Fruit fly (Drosophila melanogaster): Measurements from ENCODE around the gene bif.

Gene bif

dm6 chrX:11687666-11688492, 9.1 kb downstream of the bif start:
- TF ChIP-seq CG17829 (tag; optimal IDR thresholded peaks at IDR 0.05) (no peak), MESR4 (GFP tag; optimal IDR thresholded peaks at IDR 0.05) (no peak), CG2202 (tag; optimal IDR thresholded peaks at IDR 0.05) (no peak), CG17612 (GFP tag; IDR thresholded peaks at IDR 0.05) (no peak), CG14667 (GFP tag; IDR thresholded peaks at IDR 0.05) (no peak), Hr51 (GFP tag; optimal IDR thresholded peaks at IDR 0.05) (no peak), amos (GFP tag; IDR thresholded peaks at IDR 0.05; ENCODE audit: partially characterized antibody) (no peak), cg (GFP tag; optimal IDR thresholded peaks at IDR 0.05) (peak; percentile 66), ems (GFP tag; optimal IDR thresholded peaks at IDR 0.05) (no peak), jing (GFP tag; optimal IDR thresholded peaks at IDR 0.05) (no peak), sr (GFP tag; IDR thresholded peaks at IDR 0.05) (no peak), CG10366 (GFP tag; IDR thresholded peaks at IDR 0.05) (no peak), so (GFP tag; IDR thresholded peaks at IDR 0.05) (no peak), CG9817 (tag; optimal IDR thresholded peaks at IDR 0.05) (no peak), Sry-δ (GFP tag; optimal IDR thresholded peaks at IDR 0.05) (no peak), sd (tag; optimal IDR thresholded peaks at IDR 0.05) (peak; percentile 8), Ada2b (GFP tag; IDR thresholded peaks at IDR 0.05) (no peak), CG12769 (tag; optimal IDR thresholded peaks at IDR 0.05) (no peak), CG12155 (GFP tag; optimal IDR thresholded peaks at IDR 0.05) (no peak), dm (GFP tag; optimal IDR thresholded peaks at IDR 0.05) (no peak), caup (GFP tag; optimal IDR thresholded peaks at IDR 0.05; ENCODE audit: severe bottlenecking) (no peak), Chrac-16 (GFP tag; optimal IDR thresholded peaks at IDR 0.05) (no peak), CG31441 (GFP tag; IDR thresholded peaks at IDR 0.05) (no peak), ac (GFP tag; optimal IDR thresholded peaks at IDR 0.05) (no peak), sqz (GFP tag; optimal IDR thresholded peaks at IDR 0.05) (peak; percentile 61), GATAe (GFP tag; conservative IDR thresholded peaks at IDR 0.05) (peak; percentile 86), fd96Cb (tag; optimal IDR thresholded peaks at IDR 0.05) (no peak), CG16779 (GFP tag; IDR thresholded peaks at IDR 0.05) (no peak), Dref (GFP tag; IDR thresholded peaks at IDR 0.05) (no peak), Kr (GFP tag; optimal IDR thresholded peaks at IDR 0.05) (no peak), Pdp1 (GFP tag; optimal IDR thresholded peaks at IDR 0.05) (peak in 1 of 2 experiments; percentile 87), chn (GFP tag; optimal IDR thresholded peaks at IDR 0.05) (no peak), Hr39 (optimal IDR thresholded peaks at IDR 0.05) (no peak), Lpt (GFP tag; optimal IDR thresholded peaks at IDR 0.05) (no peak), Ravus (GFP tag; IDR thresholded peaks at IDR 0.05) (no peak), CG32532 (GFP tag; IDR thresholded peaks at IDR 0.05) (no peak), Sox102F (GFP tag; optimal IDR thresholded peaks at IDR 0.05) (no peak), Hey (tag; optimal IDR thresholded peaks at IDR 0.05) (peak; percentile 2), CG6813 (GFP tag; optimal IDR thresholded peaks at IDR 0.05) (peak; percentile 2), D19B (GFP tag; optimal IDR thresholded peaks at IDR 0.05) (no peak), CG12391 (tag; optimal IDR thresholded peaks at IDR 0.05) (no peak), CG34376 (GFP tag; optimal IDR thresholded peaks at IDR 0.05) (peak; percentile 47), CG15073 (GFP tag; optimal IDR thresholded peaks at IDR 0.05) (no peak), zf30C (GFP tag; optimal IDR thresholded peaks at IDR 0.05) (no peak), Mad (GFP tag; optimal IDR thresholded peaks at IDR 0.05) (no peak), CG4424 (GFP tag; optimal IDR thresholded peaks at IDR 0.05) (no peak), lmd (GFP tag; IDR thresholded peaks at IDR 0.05) (no peak), Awh (GFP tag; IDR thresholded peaks at IDR 0.05) (0 out of 2 replicates have a peak, but pooled peaks have one; percentile 18), Antp (GFP tag; optimal IDR thresholded peaks at IDR 0.05) (no peak), CG10543 (GFP tag; optimal IDR thresholded peaks at IDR 0.05) (peak; percentile 4)

Data from whole organism, embryonic.